Fruit fly (Drosophila melanogaster) whole organism, adult: ENCODE data around the gene CG32284.

ENCODE experiments used
- CG7101 ChIP-seq: fragments of 200-800 bp; sonication (Bioruptor generic); optimal IDR thresholded peaks from 2 replicates; lab custom pipeline; 2018; ENCODE audit warnings: missing biosample characterization, mild to moderate bottlenecking, missing genetic modification characterization, moderate library complexity
- bab1 ChIP-seq: fragments of 200-800 bp; sonication (Bioruptor generic); optimal IDR thresholded peaks from 3 replicates; lab custom pipeline; 2019; ENCODE audit warnings: missing biosample characterization, mild to moderate bottlenecking, missing genetic modification characterization, moderate library complexity
- tj ChIP-seq: fragments of 200-800 bp; sonication (Bioruptor generic); optimal IDR thresholded peaks from 3 replicates; lab custom pipeline; 2017; ENCODE audit warnings: missing biosample characterization, mild to moderate bottlenecking, missing genetic modification characterization, moderate library complexity
- toe ChIP-seq: fragments of 200-800 bp; sonication (Bioruptor generic); optimal IDR thresholded peaks from 2 replicates; lab custom pipeline; 2016; ENCODE audit warnings: missing biosample characterization, missing genetic modification characterization

DNA sequence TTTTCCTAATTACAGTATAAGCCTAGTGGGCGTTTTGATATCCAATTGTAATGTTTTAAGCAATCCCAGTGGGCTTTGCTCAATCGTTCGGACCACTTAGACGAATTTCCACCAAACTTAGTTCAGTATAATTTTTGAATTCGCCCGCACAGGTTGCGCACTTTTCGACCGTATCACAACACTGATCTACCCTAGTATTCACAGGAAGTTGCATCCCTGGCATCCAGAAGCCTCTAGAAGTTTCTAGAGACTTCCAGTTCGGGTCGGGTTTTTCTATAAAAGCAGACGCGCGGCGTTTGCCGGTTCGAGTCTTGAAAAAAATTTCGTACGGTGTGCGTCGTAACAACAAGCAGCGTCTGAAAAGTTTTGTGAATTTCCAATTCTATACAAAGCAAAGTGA lies 6.4 kb downstream of the CG32284 start, which contains the start of gene Hsp83:
- TF ChIP-seq tj (GFP tag; lab: Kevin White, UChicago) (peak; percentile 87), CG7101 (tag; lab: Kevin White, UChicago) (peak; percentile 99), toe (GFP tag; lab: Kevin White, UChicago) (peak; percentile 86), bab1 (GFP tag; lab: Kevin White, UChicago) (peak; percentile 98)
